Fruit fly (Drosophila melanogaster): ENCODE measurements around the gene tutl.

DNA sequence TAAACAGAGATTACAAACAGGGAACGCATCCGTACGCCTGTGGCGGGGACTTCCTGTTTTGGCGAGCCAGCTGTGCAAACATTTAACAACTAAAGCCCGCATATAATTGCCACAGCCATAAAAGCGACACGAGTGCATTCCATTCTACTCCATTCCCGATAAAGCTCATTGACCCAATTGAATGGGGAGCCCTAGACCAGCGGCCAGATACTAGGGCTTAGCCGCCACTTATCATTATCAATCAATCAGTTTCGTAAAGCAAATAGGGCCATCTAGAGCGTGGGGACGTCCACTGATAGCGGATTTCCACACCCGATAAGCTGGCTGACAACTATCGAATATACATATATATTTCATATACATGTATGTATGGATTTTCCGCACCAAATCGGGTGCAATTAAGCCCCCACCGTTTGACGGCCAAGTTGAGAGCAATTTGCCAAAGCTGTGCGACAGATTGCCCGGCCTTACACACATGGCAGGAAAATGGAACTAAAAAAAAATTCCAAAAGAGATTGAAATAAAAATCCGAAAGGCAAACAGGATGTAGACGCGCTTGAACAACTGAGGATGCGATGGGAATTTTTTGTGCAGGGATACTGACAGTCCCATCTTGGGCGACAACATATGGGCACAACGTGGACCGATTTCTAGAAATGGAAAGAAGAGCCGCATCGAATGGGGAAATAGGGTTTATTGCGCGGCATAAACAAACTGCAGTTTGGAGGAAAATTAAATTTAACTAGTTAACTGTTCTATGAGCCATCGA is 90.0 kb downstream of the tutl start:
- TF ChIP-seq CG12605 (GFP tag; IDR thresholded peaks at IDR 0.05) (no peak), CG4496 (GFP tag; IDR thresholded peaks at IDR 0.05) (no peak), EcR (GFP tag; optimal IDR thresholded peaks at IDR 0.05) (peak; percentile 33), CG13204 (GFP tag; optimal IDR thresholded peaks at IDR 0.05) (no peak), Pif1A (GFP tag; optimal IDR thresholded peaks at IDR 0.05) (no peak), rn (GFP tag; IDR thresholded peaks at IDR 0.05) (no peak), CG17806 (tag; optimal IDR thresholded peaks at IDR 0.05) (no peak), CG8301 (tag; optimal IDR thresholded peaks at IDR 0.05) (no peak), D1 (tag; optimal IDR thresholded peaks at IDR 0.05) (no peak), gl (tag; optimal IDR thresholded peaks at IDR 0.05) (no peak), CG34367 (tag; optimal IDR thresholded peaks at IDR 0.05) (no peak)

All from whole organism, pupa.